Fruit fly (Drosophila melanogaster): ENCODE results near the gene ND-13B.

Gene ND-13B

dm6 chr3L:10734561-10734960 lies 40.7 kb upstream of the ND-13B start (continued):
- no peak for TF ChIP-seq grn (GFP tag; optimal IDR thresholded peaks at IDR 0.05)
- peak; percentile 35 for TF ChIP-seq MTF-1 (GFP tag; optimal IDR thresholded peaks at IDR 0.05; ENCODE audit: borderline replicate concordance)
- TF ChIP-seq Sox100B (GFP tag; optimal IDR thresholded peaks at IDR 0.05), result peak; percentile 15
- no peak for TF ChIP-seq D (optimal IDR thresholded peaks at IDR 0.05)
- TF ChIP-seq D (GFP tag; optimal IDR thresholded peaks at IDR 0.05), result peak; percentile 8
- TF ChIP-seq schlank (tag; optimal IDR thresholded peaks at IDR 0.05), result peak; percentile 0
- peak; percentile 66; the same call in 1 of the 3 replicates for TF ChIP-seq gce (GFP tag; IDR thresholded peaks at IDR 0.05)
- peak; percentile 8 for TF ChIP-seq CG18599 (GFP tag; optimal IDR thresholded peaks at IDR 0.05)
- TF ChIP-seq lov (optimal IDR thresholded peaks at IDR 0.05), result no peak
- peak; percentile 77; the same call in 2 of the 3 replicates for TF ChIP-seq lov (GFP tag; IDR thresholded peaks at IDR 0.05)
- no peak for TF ChIP-seq NC2β (GFP tag; optimal IDR thresholded peaks at IDR 0.05)
- TF ChIP-seq Med (GFP tag), result peak; percentile 68
- TF ChIP-seq pfk (GFP tag; optimal IDR thresholded peaks at IDR 0.05), result peak; percentile 27
- TF ChIP-seq CG8281 (tag; optimal IDR thresholded peaks at IDR 0.05), result peak; percentile 0
- TF ChIP-seq zen (tag; optimal IDR thresholded peaks at IDR 0.05), result no peak
- TF ChIP-seq YL-1 (GFP tag; optimal IDR thresholded peaks at IDR 0.05), result no peak
- TF ChIP-seq gcm (GFP tag; optimal IDR thresholded peaks at IDR 0.05), result peak; percentile 25
- peak; percentile 49 for TF ChIP-seq HHEX (GFP tag; optimal IDR thresholded peaks at IDR 0.05)
- TF ChIP-seq CG7987 (GFP tag; optimal IDR thresholded peaks at IDR 0.05), result peak; percentile 65
- peak; percentile 16 for TF ChIP-seq CG1233 (GFP tag; optimal IDR thresholded peaks at IDR 0.05)
- peak; percentile 15 for TF ChIP-seq CG6254 (GFP tag; optimal IDR thresholded peaks at IDR 0.05)
- peak; percentile 87 for TF ChIP-seq HLHmδ (GFP tag; optimal IDR thresholded peaks at IDR 0.05)
- TF ChIP-seq CG15269 (tag; optimal IDR thresholded peaks at IDR 0.05), result peak; percentile 24
- no peak for TF ChIP-seq grau (tag; optimal IDR thresholded peaks at IDR 0.05)
- TF ChIP-seq kah (GFP tag; optimal IDR thresholded peaks at IDR 0.05), result peak; percentile 27
- TF ChIP-seq CG11723 (GFP tag; optimal IDR thresholded peaks at IDR 0.05), result peak; percentile 7
- TF ChIP-seq CG13123 (GFP tag; optimal IDR thresholded peaks at IDR 0.05), result no peak
- peak; percentile 38; the same call in 1 of the 2 replicates for TF ChIP-seq CG17328 (GFP tag; IDR thresholded peaks at IDR 0.05)
- peak; percentile 32 for TF ChIP-seq CG10431 (GFP tag; optimal IDR thresholded peaks at IDR 0.05)
- peak; percentile 46 for TF ChIP-seq CG7271 (tag; optimal IDR thresholded peaks at IDR 0.05)
- peak; percentile 32 for TF ChIP-seq CG1603 (tag; optimal IDR thresholded peaks at IDR 0.05)
- TF ChIP-seq ap (GFP tag; IDR thresholded peaks at IDR 0.05), result peak; percentile 51; the same call in 1 of the 2 replicates
- peak; percentile 23 for TF ChIP-seq nerfin-1 (tag; optimal IDR thresholded peaks at IDR 0.05)
- peak; percentile 33 for TF ChIP-seq CG5180 (GFP tag; optimal IDR thresholded peaks at IDR 0.05)
- no peak for TF ChIP-seq Lim3 (GFP tag; IDR thresholded peaks at IDR 0.05)
- peak; percentile 9 for TF ChIP-seq tap (tag; optimal IDR thresholded peaks at IDR 0.05)
- TF ChIP-seq zfh1 (GFP tag; IDR thresholded peaks at IDR 0.05), result 0 out of 3 replicates have a peak, but pooled peaks have one; percentile 52
- peak; percentile 26 for TF ChIP-seq NfI (GFP tag; optimal IDR thresholded peaks at IDR 0.05)
- peak; percentile 10 for TF ChIP-seq CG11398 (GFP tag; optimal IDR thresholded peaks at IDR 0.05)
- TF ChIP-seq ci (GFP tag; IDR thresholded peaks at IDR 0.05), result peak; percentile 66; the same call in 2 of the 3 replicates
- TF ChIP-seq CG31224 (GFP tag; IDR thresholded peaks at IDR 0.05), result 0 out of 2 replicates have a peak, but pooled peaks have one; percentile 14
- TF ChIP-seq lab (GFP tag; optimal IDR thresholded peaks at IDR 0.05), result peak; percentile 57
- TF ChIP-seq dysf (GFP tag; IDR thresholded peaks at IDR 0.05), result peak; percentile 11; the same call in 1 of the 3 replicates
- peak; percentile 21 for TF ChIP-seq Lhr (GFP tag; optimal IDR thresholded peaks at IDR 0.05)
- TF ChIP-seq Ets97D (GFP tag; optimal IDR thresholded peaks at IDR 0.05), result peak; percentile 88
- peak; percentile 31 for TF ChIP-seq cg (GFP tag; optimal IDR thresholded peaks at IDR 0.05)
- TF ChIP-seq Hey (tag; optimal IDR thresholded peaks at IDR 0.05), result peak; percentile 57
- TF ChIP-seq Neu2 (GFP tag; optimal IDR thresholded peaks at IDR 0.05; ENCODE audit: borderline replicate concordance), result no peak
- TF ChIP-seq fu2 (GFP tag; optimal IDR thresholded peaks at IDR 0.05), result no peak
- peak; percentile 18 for TF ChIP-seq CG6654 (GFP tag; optimal IDR thresholded peaks at IDR 0.05)
